Worm (Caenorhabditis elegans): ENCODE results near the gene Y55F3AM.5.
"Not testable (repeated sequence)": the region's sequence is repeated elsewhere in the genome, so short reads cannot be mapped to it uniquely, and the experiment has no call there.

- TF ChIP-seq elt-2 (tag; optimal IDR thresholded peaks at IDR 0.05); fkh-8 (tag; optimal IDR thresholded peaks at IDR 0.05); ces-1 (GFP tag; optimal IDR thresholded peaks at IDR 0.05); elt-3 (tag; optimal IDR thresholded peaks at IDR 0.05); unc-30 (tag; optimal IDR thresholded peaks at IDR 0.05); dsc-1 (tag; optimal IDR thresholded peaks at IDR 0.05); aly-2 (tag; optimal IDR thresholded peaks at IDR 0.05); ceh-90 (tag; optimal IDR thresholded peaks at IDR 0.05); nhr-77 (tag; optimal IDR thresholded peaks at IDR 0.05); lin-13 (GFP tag; optimal IDR thresholded peaks at IDR 0.05); lir-3 (tag; optimal IDR thresholded peaks at IDR 0.05; ENCODE audit: poor library complexity); ztf-11 (tag; optimal IDR thresholded peaks at IDR 0.05): not testable (repeated sequence)
Observed at ce11 chrIV:1051636-1052133, 52.7 kb downstream of the Y55F3AM.5 start, which contains the start of gene Y55F3AM.21.
